Fruit fly (Drosophila melanogaster): ENCODE results near the gene Set.

Set gene

dm6 chr3R:15229329-15229876 is 33.9 kb upstream of the Set start, which contains the start of the genes Art3 and mRpS10 (continued):
- TF ChIP-seq Antp (GFP tag; optimal IDR thresholded peaks at IDR 0.05), result peak; percentile 100
- no peak for TF ChIP-seq chinmo (GFP tag; IDR thresholded peaks at IDR 0.05; ENCODE audit: partially characterized antibody)
- TF ChIP-seq CG10431 (GFP tag; optimal IDR thresholded peaks at IDR 0.05), result peak; percentile 99
- TF ChIP-seq pita (GFP tag; optimal IDR thresholded peaks at IDR 0.05), result no peak
- peak; percentile 100 for TF ChIP-seq Sox100B (GFP tag; optimal IDR thresholded peaks at IDR 0.05)
- peak; percentile 100 for TF ChIP-seq CG6272 (GFP tag; IDR thresholded peaks at IDR 0.05)
- peak; percentile 98 for TF ChIP-seq stwl (tag; optimal IDR thresholded peaks at IDR 0.05)
- no peak for TF ChIP-seq sc (optimal IDR thresholded peaks at IDR 0.05)
- TF ChIP-seq sc (GFP tag; optimal IDR thresholded peaks at IDR 0.05), result peak; percentile 100
- no peak for TF ChIP-seq nau (GFP tag; optimal IDR thresholded peaks at IDR 0.05)
- TF ChIP-seq CG7357 (GFP tag; IDR thresholded peaks at IDR 0.05), result peak; percentile 99
- TF ChIP-seq ken (GFP tag; IDR thresholded peaks at IDR 0.05), result peak; percentile 100
- TF ChIP-seq CG11398 (GFP tag; optimal IDR thresholded peaks at IDR 0.05), result peak; percentile 100
- TF ChIP-seq CG15269 (tag; optimal IDR thresholded peaks at IDR 0.05), result peak; percentile 100
- peak; percentile 99 for TF ChIP-seq CG7987 (GFP tag; optimal IDR thresholded peaks at IDR 0.05)
- TF ChIP-seq Bteb2 (GFP tag; optimal IDR thresholded peaks at IDR 0.05), result peak; percentile 100
- peak; percentile 96 for TF ChIP-seq CG4360 (GFP tag; IDR thresholded peaks at IDR 0.05)
- peak; percentile 99 for TF ChIP-seq bowl (GFP tag; IDR thresholded peaks at IDR 0.05)
- TF ChIP-seq CG9727 (GFP tag; optimal IDR thresholded peaks at IDR 0.05), result peak; percentile 100
- peak; percentile 100 for TF ChIP-seq CG17359 (tag; optimal IDR thresholded peaks at IDR 0.05)
- peak; percentile 100 for TF ChIP-seq dm (GFP tag; optimal IDR thresholded peaks at IDR 0.05)
- TF ChIP-seq CG10654 (GFP tag; optimal IDR thresholded peaks at IDR 0.05), result peak; percentile 100
- peak; percentile 99 for TF ChIP-seq dan (GFP tag; IDR thresholded peaks at IDR 0.05)
- peak; percentile 99 for TF ChIP-seq Gug (GFP tag; IDR thresholded peaks at IDR 0.05)
- no peak for TF ChIP-seq Trl (optimal IDR thresholded peaks at IDR 0.05)
- TF ChIP-seq Trl (GFP tag; optimal IDR thresholded peaks at IDR 0.05), result peak; percentile 100
- peak; percentile 100 for TF ChIP-seq CG32767 (GFP tag; IDR thresholded peaks at IDR 0.05)
- peak; percentile 95 for TF ChIP-seq grn (GFP tag; optimal IDR thresholded peaks at IDR 0.05)
- peak; percentile 96 for TF ChIP-seq E2f2 (GFP tag; IDR thresholded peaks at IDR 0.05)
- no peak for TF ChIP-seq CG17568 (GFP tag; optimal IDR thresholded peaks at IDR 0.05)
- peak; percentile 100 for TF ChIP-seq CG10979 (tag; optimal IDR thresholded peaks at IDR 0.05)
- peak; percentile 7 for TF ChIP-seq cg (GFP tag; optimal IDR thresholded peaks at IDR 0.05)
- TF ChIP-seq CG12391 (tag; optimal IDR thresholded peaks at IDR 0.05), result peak; percentile 100
- peak; percentile 100 for TF ChIP-seq CG7271 (tag; optimal IDR thresholded peaks at IDR 0.05)
- TF ChIP-seq CG11696 (GFP tag; IDR thresholded peaks at IDR 0.05), result peak; percentile 99
- peak; percentile 99 for TF ChIP-seq D19A (tag; optimal IDR thresholded peaks at IDR 0.05)
- peak; percentile 100 for TF ChIP-seq ase (GFP tag; IDR thresholded peaks at IDR 0.05)
- TF ChIP-seq croc (GFP tag; conservative IDR thresholded peaks at IDR 0.05), result peak; percentile 100
- TF ChIP-seq PHDP (tag; optimal IDR thresholded peaks at IDR 0.05), result peak; percentile 100
- TF ChIP-seq Eip74EF (GFP tag; optimal IDR thresholded peaks at IDR 0.05), result peak in 1 of 2 experiments; percentile 99
- TF ChIP-seq Nf-YA (GFP tag; IDR thresholded peaks at IDR 0.05), result peak; percentile 100
- peak; percentile 96 for TF ChIP-seq CG15514 (GFP tag; optimal IDR thresholded peaks at IDR 0.05)
- peak; percentile 100 for TF ChIP-seq CoRest (tag; optimal IDR thresholded peaks at IDR 0.05)
- TF ChIP-seq tx (GFP tag; optimal IDR thresholded peaks at IDR 0.05), result peak; percentile 100
- TF ChIP-seq Usf (GFP tag; optimal IDR thresholded peaks at IDR 0.05), result peak; percentile 100
- peak; percentile 100 for TF ChIP-seq CG33213 (GFP tag; optimal IDR thresholded peaks at IDR 0.05)
- no peak for TF ChIP-seq h (optimal IDR thresholded peaks at IDR 0.05)
- peak; percentile 95 for TF ChIP-seq Adf1 (GFP tag; IDR thresholded peaks at IDR 0.05)
- TF ChIP-seq H15 (GFP tag; IDR thresholded peaks at IDR 0.05), result peak; percentile 100
- peak; percentile 100 for TF ChIP-seq CG16779 (GFP tag; IDR thresholded peaks at IDR 0.05)
- TF ChIP-seq Mrtf (GFP tag; IDR thresholded peaks at IDR 0.05), result peak; percentile 100
- TF ChIP-seq ERR (GFP tag; optimal IDR thresholded peaks at IDR 0.05), result peak; percentile 98

All from whole organism, embryonic.